Worm (Caenorhabditis elegans): ENCODE measurements around the gene F58B4.7.

Gene F58B4.7

DNA sequence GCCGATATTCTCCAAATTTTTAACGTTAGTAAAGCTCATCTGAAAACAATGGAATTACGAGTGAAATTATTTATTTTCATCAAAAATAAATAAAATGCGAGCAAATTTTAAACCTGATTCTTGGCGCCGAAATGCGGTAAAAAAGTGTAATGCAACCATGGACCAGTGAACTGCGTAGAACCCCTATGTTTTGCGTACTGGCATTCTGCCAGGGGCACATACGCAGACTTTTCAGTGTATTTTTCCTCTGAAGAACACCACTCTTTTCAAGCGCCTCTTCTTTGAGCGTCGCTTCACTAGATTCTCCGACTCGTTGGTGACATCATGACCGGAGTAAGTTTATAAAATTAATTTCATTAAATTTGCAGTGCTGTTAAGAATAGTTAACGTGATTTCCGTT is 42.4 kb upstream of the F58B4.7 start, which contains the start of the genes ctf-4 and eef-1G (continued):
- peak; percentile 92 for TF ChIP-seq duxl-1 (tag; optimal IDR thresholded peaks at IDR 0.05; ENCODE audit: poor library complexity)
- TF ChIP-seq vab-7 (GFP tag; IDR thresholded peaks at IDR 0.05) = peak; percentile 64
- peak; percentile 86 for TF ChIP-seq lin-29 (GFP tag; IDR thresholded peaks at IDR 0.05)
- peak; percentile 82 for TF ChIP-seq nhr-10 (tag; optimal IDR thresholded peaks at IDR 0.05)
- TF ChIP-seq F44E2.7 (GFP tag; IDR thresholded peaks at IDR 0.05) = no peak
- TF ChIP-seq ceh-28 (tag; optimal IDR thresholded peaks at IDR 0.05) = no peak
- no peak for TF ChIP-seq ceh-44 (GFP tag; IDR thresholded peaks at IDR 0.05)
- TF ChIP-seq pqm-1 (tag; optimal IDR thresholded peaks at IDR 0.05) = peak; percentile 78
- TF ChIP-seq Y5F2A.4 (GFP tag; optimal IDR thresholded peaks at IDR 0.05) = peak; percentile 28
- TF ChIP-seq mxl-3 (GFP tag; optimal IDR thresholded peaks at IDR 0.05) = peak; percentile 87
- TF ChIP-seq hlh-11 (tag; optimal IDR thresholded peaks at IDR 0.05) = peak; percentile 98
- no peak for TF ChIP-seq sdz-12 (GFP tag; optimal IDR thresholded peaks at IDR 0.05)
- TF ChIP-seq daf-19 (GFP tag; conservative IDR thresholded peaks at IDR 0.05) = no peak
- peak; percentile 98 for TF ChIP-seq nhr-77 (tag; optimal IDR thresholded peaks at IDR 0.05)
- peak; percentile 31 for TF ChIP-seq set-16 (GFP tag; IDR thresholded peaks at IDR 0.05)
- peak; percentile 83 for TF ChIP-seq zfp-3 (GFP tag; conservative IDR thresholded peaks at IDR 0.05)
- no peak for TF ChIP-seq daf-12 (tag; optimal IDR thresholded peaks at IDR 0.05)
- peak; percentile 87 for TF ChIP-seq saeg-2 (GFP tag; IDR thresholded peaks at IDR 0.05)
- peak; percentile 92 for TF ChIP-seq lin-13 (GFP tag; optimal IDR thresholded peaks at IDR 0.05)
- TF ChIP-seq gei-8 (GFP tag; optimal IDR thresholded peaks at IDR 0.05) = no peak
- TF ChIP-seq dmd-8 (GFP tag; IDR thresholded peaks at IDR 0.05) = peak; percentile 34; the same call in 1 of the 2 replicates
- TF ChIP-seq ceh-62 (tag; optimal IDR thresholded peaks at IDR 0.05) = no peak
- TF ChIP-seq egl-43 (GFP tag; IDR thresholded peaks at IDR 0.05) = peak; percentile 60; the same call in 1 of the 2 replicates
- peak; percentile 97 for TF ChIP-seq nhr-28 (tag; optimal IDR thresholded peaks at IDR 0.05)
- peak; percentile 84 for TF ChIP-seq jun-1 (tag; optimal IDR thresholded peaks at IDR 0.05)
- no peak for TF ChIP-seq ztf-11 (tag; optimal IDR thresholded peaks at IDR 0.05)
- TF ChIP-seq mdt-29 (GFP tag; IDR thresholded peaks at IDR 0.05) = peak; percentile 89
- TF ChIP-seq Y105C5A.15 (GFP tag; IDR thresholded peaks at IDR 0.05) = no peak
- peak; percentile 12 for TF ChIP-seq nhr-237 (tag; optimal IDR thresholded peaks at IDR 0.05)
- TF ChIP-seq ztf-7 (tag; optimal IDR thresholded peaks at IDR 0.05) = no peak
- TF ChIP-seq aha-1 (tag) = peak; percentile 99
- TF ChIP-seq dve-1 (tag; optimal IDR thresholded peaks at IDR 0.05; ENCODE audit: insufficient read depth) = peak; percentile 98
- TF ChIP-seq nhr-111 (GFP tag; optimal IDR thresholded peaks at IDR 0.05) = no peak
- peak; percentile 77 for TF ChIP-seq lin-15B (tag; optimal IDR thresholded peaks at IDR 0.05)
- TF ChIP-seq daf-8 (GFP tag; IDR thresholded peaks at IDR 0.05) = no peak
- peak in 1 of 2 experiments; percentile 67 for TF ChIP-seq ZK546.5 (tag; optimal IDR thresholded peaks at IDR 0.05)
- TF ChIP-seq F10B5.3 (tag; optimal IDR thresholded peaks at IDR 0.05) = peak; percentile 79
- TF ChIP-seq mdl-1 (tag; optimal IDR thresholded peaks at IDR 0.05) = peak in 1 of 2 experiments; percentile 76
- peak; percentile 40 for TF ChIP-seq fos-1 (tag; optimal IDR thresholded peaks at IDR 0.05)
- TF ChIP-seq D1046.2 (GFP tag; IDR thresholded peaks at IDR 0.05) = no peak
- peak; percentile 87; the same call in 1 of the 2 replicates for TF ChIP-seq madf-9 (GFP tag; conservative IDR thresholded peaks at IDR 0.05)
- TF ChIP-seq zip-2 (tag; optimal IDR thresholded peaks at IDR 0.05) = peak; percentile 64
- TF ChIP-seq egl-27 (tag; optimal IDR thresholded peaks at IDR 0.05) = peak; percentile 64
- TF ChIP-seq ceh-32 (tag; optimal IDR thresholded peaks at IDR 0.05; ENCODE audit: poor library complexity) = peak; percentile 56
- TF ChIP-seq lin-39 (tag; optimal IDR thresholded peaks at IDR 0.05) = no peak
- no peak for TF ChIP-seq R02D3.7 (tag; optimal IDR thresholded peaks at IDR 0.05)
- no peak for TF ChIP-seq attf-4 (tag; optimal IDR thresholded peaks at IDR 0.05)
- peak; percentile 91 for TF ChIP-seq T20F7.1 (GFP tag; optimal IDR thresholded peaks at IDR 0.05)
- peak; percentile 94 for TF ChIP-seq hmg-1.1 (GFP tag; IDR thresholded peaks at IDR 0.05)
- TF ChIP-seq hif-1 (tag; optimal IDR thresholded peaks at IDR 0.05) = peak; percentile 62 to 84
- no peak for TF ChIP-seq zag-1 (tag; optimal IDR thresholded peaks at IDR 0.05)
- peak; percentile 71 to 96 for TF ChIP-seq lsy-2 (tag; optimal IDR thresholded peaks at IDR 0.05)
